Worm (Caenorhabditis elegans) whole organism, L1 larva: Measurements from ENCODE around the gene nhr-156.

Experiments used
- C34B4.2 ChIP-seq: sonication (generic microtip); optimal IDR thresholded peaks from 2 replicates; lab custom pipeline; 2017; ENCODE audit warnings: mild to moderate bottlenecking, missing genetic modification characterization, missing compliant biosample characterization
- F16B12.6 ChIP-seq: fragments of 150-350 bp; optimal IDR thresholded peaks from 2 replicates; lab custom pipeline; 2014; ENCODE audit warnings: missing biosample characterization, missing genetic modification characterization
- Y116A8C.19 ChIP-seq: sonication (generic microtip); optimal IDR thresholded peaks from 2 replicates; lab custom pipeline; 2016; ENCODE audit warnings: missing compliant biosample characterization, missing genetic modification characterization, borderline replicate concordance
- alr-1 ChIP-seq: fragments of 200-800 bp; sonication (Bioruptor generic); optimal IDR thresholded peaks from 2 replicates; lab custom pipeline; 2018; ENCODE audit warnings: borderline replicate concordance, mild to moderate bottlenecking, missing genetic modification characterization, missing compliant biosample characterization
- aly-2 ChIP-seq: fragments of 150-350 bp; optimal IDR thresholded peaks from 2 replicates; lab custom pipeline; 2014; ENCODE audit warnings: missing biosample characterization, missing genetic modification characterization
- ama-1 ChIP-seq: fragments of 150-350 bp; optimal IDR thresholded peaks from 2 replicates; lab custom pipeline; 2014
- ceh-63 ChIP-seq: fragments of 200-800 bp; sonication (Bioruptor generic); optimal IDR thresholded peaks from 2 replicates; lab custom pipeline; 2018; ENCODE audit warnings: mild to moderate bottlenecking, missing genetic modification characterization, missing compliant biosample characterization
- ceh-82 ChIP-seq, 3 experiments: fragments of 150-350 bp in 1 of 3; sonication (generic microtip) in 2 of 3; optimal IDR thresholded peaks; 2 replicates each; lab custom pipeline; 2014 to 2017; ENCODE audit warnings: missing biosample characterization in 3 of 3, missing genetic modification characterization in 3 of 3
- efl-1 ChIP-seq, 4 experiments: fragments of 150-350 bp; optimal IDR thresholded peaks in 3 of 4; peaks in 1 of 4; 1 replicate in 1 of 4; 2 replicates in 3 of 4; lab custom pipeline; 2014; ENCODE audit warnings: missing biosample characterization in 2 of 4, missing genetic modification characterization in 2 of 4, missing genetic modification reagents in 2 of 4
- egl-13 ChIP-seq: sonication (generic microtip); optimal IDR thresholded peaks from 2 replicates; lab custom pipeline; 2016; ENCODE audit warnings: missing genotype, missing genetic modification reagents, missing genetic modification characterization, missing compliant biosample characterization
- elt-2 ChIP-seq: sonication (generic microtip); optimal IDR thresholded peaks from 2 replicates; lab custom pipeline; 2016; ENCODE audit warnings: missing genetic modification characterization, mild to moderate bottlenecking, inconsistent platforms, missing compliant biosample characterization, missing genetic modification reagents
- elt-3 ChIP-seq, 6 experiments: fragments of 150-350 bp in 1 of 6; sonication (generic microtip); optimal IDR thresholded peaks; 2 replicates each; lab custom pipeline; 2017 to 2018; ENCODE audit warnings: missing biosample characterization in 6 of 6, missing genetic modification characterization in 6 of 6, inconsistent platforms in 1 of 6
- ets-5 ChIP-seq: fragments of 200-800 bp; sonication (Bioruptor generic); IDR thresholded peaks from 2 replicates; pipeline ENCODE4 v1.3.6; 2022; ENCODE audit warnings: missing genetic modification characterization, missing compliant biosample characterization
- fkh-10 ChIP-seq: sonication (generic microtip); optimal IDR thresholded peaks from 2 replicates; lab custom pipeline; 2017; ENCODE audit warnings: missing biosample characterization, missing genetic modification reagents, missing genetic modification characterization
- fkh-8 ChIP-seq: sonication (generic microtip); optimal IDR thresholded peaks from 2 replicates; lab custom pipeline; 2016; ENCODE audit warnings: mild to moderate bottlenecking, missing genetic modification characterization, missing compliant biosample characterization
- fos-1 ChIP-seq: fragments of 150-350 bp; optimal IDR thresholded peaks from 2 replicates; lab custom pipeline; 2014; ENCODE audit warnings: missing biosample characterization, missing genetic modification characterization
- isw-1 ChIP-seq: fragments of 200-800 bp; sonication (Bioruptor generic); IDR thresholded peaks from 2 replicates; pipeline ENCODE4 v1.3.6; 2022; ENCODE audit warnings: missing genetic modification characterization, missing compliant biosample characterization
- jun-1 ChIP-seq: fragments of 150-350 bp; optimal IDR thresholded peaks from 2 replicates; lab custom pipeline; 2014; ENCODE audit warnings: missing biosample characterization, missing genetic modification reagents, missing genetic modification characterization
- lin-13 ChIP-seq: fragments of 150-350 bp; optimal IDR thresholded peaks from 2 replicates; lab custom pipeline; 2014; ENCODE audit warnings: missing biosample characterization, missing genetic modification reagents, missing genetic modification characterization
- lin-14 ChIP-seq: fragments of 200-800 bp; sonication (Bioruptor generic); optimal IDR thresholded peaks from 2 replicates; lab custom pipeline; 2018; ENCODE audit warnings: mild to moderate bottlenecking, missing genetic modification characterization, moderate library complexity, missing compliant biosample characterization
- lin-15B ChIP-seq: fragments of 150-350 bp; sonication (generic microtip); optimal IDR thresholded peaks from 3 replicates; lab custom pipeline; 2014; ENCODE audit warnings: missing biosample characterization, missing genetic modification characterization
- lin-35 ChIP-seq, 2 experiments: fragments of 150-350 bp; optimal IDR thresholded peaks; 2 replicates each; lab custom pipeline; 2014; ENCODE audit warnings: missing biosample characterization in 2 of 2, missing genetic modification characterization in 2 of 2, missing genetic modification reagents in 2 of 2
- mdl-1 ChIP-seq, 2 experiments: fragments of 150-350 bp; optimal IDR thresholded peaks; 2 replicates each; lab custom pipeline; 2014 to 2017; ENCODE audit warnings: missing biosample characterization in 2 of 2, missing genetic modification characterization in 2 of 2, inconsistent platforms in 1 of 2
- mef-2 ChIP-seq: fragments of 150-350 bp; optimal IDR thresholded peaks from 2 replicates; lab custom pipeline; 2014; ENCODE audit warnings: missing biosample characterization, missing genetic modification characterization
- mep-1 ChIP-seq: fragments of 150-350 bp; optimal IDR thresholded peaks from 2 replicates; lab custom pipeline; 2014; ENCODE audit warnings: missing biosample characterization, missing genetic modification characterization
- nhr-20 ChIP-seq: sonication (generic microtip); optimal IDR thresholded peaks from 2 replicates; lab custom pipeline; 2016; ENCODE audit warnings: mild to moderate bottlenecking, missing genetic modification characterization, missing compliant biosample characterization
- nhr-76 ChIP-seq: sonication (generic microtip); optimal IDR thresholded peaks from 2 replicates; lab custom pipeline; 2017; ENCODE audit warnings: missing biosample characterization, missing genetic modification characterization
- nhr-85 ChIP-seq: sonication (generic microtip); peaks from one replicate; lab custom pipeline; 2016; ENCODE audit warnings: missing genetic modification characterization, inconsistent platforms, missing compliant biosample characterization
- pqm-1 ChIP-seq: sonication (generic microtip); optimal IDR thresholded peaks from 3 replicates; lab custom pipeline; 2017; ENCODE audit warnings: missing biosample characterization, missing genetic modification characterization
- rnt-1 ChIP-seq: sonication (generic microtip); optimal IDR thresholded peaks from 2 replicates; lab custom pipeline; 2016; ENCODE audit warnings: mild to moderate bottlenecking, missing genetic modification characterization, moderate library complexity, missing compliant biosample characterization
- sptf-1 ChIP-seq: fragments of 150-350 bp; optimal IDR thresholded peaks from 2 replicates; lab custom pipeline; 2014; ENCODE audit warnings: missing biosample characterization, missing genetic modification characterization
- swsn-7 ChIP-seq: sonication (generic microtip); optimal IDR thresholded peaks from 2 replicates; lab custom pipeline; 2016; ENCODE audit warnings: missing genetic modification characterization, missing compliant biosample characterization
- unc-30 ChIP-seq: sonication (generic microtip); optimal IDR thresholded peaks from 2 replicates; lab custom pipeline; 2017; ENCODE audit warnings: missing biosample characterization, missing genetic modification characterization
- unc-86 ChIP-seq: sonication (generic microtip); optimal IDR thresholded peaks from 2 replicates; lab custom pipeline; 2016; ENCODE audit warnings: missing genetic modification characterization, missing compliant biosample characterization
- xbp-1 ChIP-seq: sonication (generic microtip); optimal IDR thresholded peaks from 2 replicates; lab custom pipeline; 2016; ENCODE audit warnings: missing genetic modification characterization, missing compliant biosample characterization

nhr-156 gene

ce11 chrV:3921635-3922034, 15.7 kb downstream of the nhr-156 start, which contains the start of gene srx-65:
Gene srx-65, plus strand, starts transcription at chrV:3921935.
- no peak for TF ChIP-seq efl-1 (optimal IDR thresholded peaks at IDR 0.05; lab: Kevin White, UChicago)
- TF ChIP-seq efl-1 (GFP tag; optimal IDR thresholded peaks at IDR 0.05 in 1 of 2; lab: Kevin White, UChicago): peak in 1 of 2 experiments; percentile 36
- no peak for TF ChIP-seq sptf-1

DNA sequence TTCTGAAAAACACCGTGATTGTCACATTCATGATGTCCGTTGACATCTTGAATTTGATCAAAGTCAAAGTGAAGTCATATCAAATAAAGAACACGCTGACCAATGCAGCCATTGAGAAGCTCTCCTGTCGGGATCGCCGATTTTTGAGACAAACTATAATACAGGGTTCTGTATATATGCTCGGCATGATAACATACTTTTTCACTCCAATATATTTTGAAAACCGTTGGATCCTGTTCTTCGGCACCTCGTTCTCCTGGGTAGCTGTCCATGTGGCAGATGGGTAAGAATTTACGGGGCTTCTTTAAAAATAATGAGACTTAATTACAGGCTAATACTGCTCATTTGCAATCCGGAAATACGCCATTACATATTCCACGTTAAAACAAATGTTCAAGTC, 16.6 kb downstream of the nhr-156 start:
- TF ChIP-seq C34B4.2 (tag; lab: Kevin White, UChicago): no peak
- no peak for TF ChIP-seq lin-35 (GFP tag; optimal IDR thresholded peaks at IDR 0.05; lab: Kevin White, UChicago)
- no peak for TF ChIP-seq ceh-63 (GFP tag; lab: Kevin White, UChicago)
- TF ChIP-seq aly-2 (tag; lab: Kevin White, UChicago): no peak
- TF ChIP-seq rnt-1 (tag; lab: Kevin White, UChicago): no peak
- TF ChIP-seq F16B12.6 (tag; lab: Kevin White, UChicago): no peak
- TF ChIP-seq ets-5 (GFP tag; lab: Robert Waterston, UW): no peak
- no peak for TF ChIP-seq efl-1 (optimal IDR thresholded peaks at IDR 0.05; lab: Kevin White, UChicago)
- no peak for TF ChIP-seq efl-1 (GFP tag; optimal IDR thresholded peaks at IDR 0.05 in 1 of 2; lab: Kevin White, UChicago)
- no peak for TF ChIP-seq mep-1 (tag; lab: Kevin White, UChicago)
- TF ChIP-seq nhr-76 (tag; lab: Kevin White, UChicago): no peak
- no peak for TF ChIP-seq ama-1 (lab: Kevin White, UChicago)
- TF ChIP-seq, all 84 proteins: peak for 0

ce11 chrV:3927522-3927921, 21.6 kb downstream of the nhr-156 start:
- no peak for TF ChIP-seq aly-2 (tag; lab: Kevin White, UChicago)
- TF ChIP-seq unc-30 (tag; lab: Kevin White, UChicago): no peak
- TF ChIP-seq isw-1 (GFP tag; lab: Robert Waterston, UW): no peak
- TF ChIP-seq fkh-8 (tag; lab: Kevin White, UChicago): no peak
- no peak for TF ChIP-seq ceh-63 (GFP tag; lab: Kevin White, UChicago)
- TF ChIP-seq fkh-10 (GFP tag; lab: Kevin White, UChicago): no peak
- no peak for TF ChIP-seq lin-13
- no peak for TF ChIP-seq alr-1
- TF ChIP-seq xbp-1 (tag; lab: Kevin White, UChicago): no peak
- TF ChIP-seq mdl-1 (tag; optimal IDR thresholded peaks at IDR 0.05; lab: Kevin White, UChicago): no peak

DNA sequence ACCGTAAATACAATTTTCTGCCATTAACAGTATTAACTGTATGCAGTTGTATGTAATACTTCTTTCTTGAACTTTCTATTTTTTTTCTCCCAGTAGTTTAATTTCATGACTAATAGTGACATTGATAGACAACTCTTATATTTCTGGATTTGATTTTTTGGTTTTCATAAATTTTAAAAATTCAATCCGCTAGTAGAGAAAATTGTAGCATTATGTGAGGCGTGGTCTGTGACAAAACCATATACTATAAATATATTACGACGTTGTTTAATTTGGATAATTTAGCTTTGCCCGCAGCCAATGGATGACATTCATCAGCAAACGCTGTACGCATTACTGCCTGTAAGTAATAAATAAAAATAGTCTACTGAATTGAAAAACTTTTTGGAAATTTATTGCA, 23.2 kb downstream of the nhr-156 start, which contains the start of gene srx-64:
TSS of gene srx-64 (plus strand) at position 301 of the 400 bp plus-strand sequence.
- TF ChIP-seq ceh-82 (tag; optimal IDR thresholded peaks at IDR 0.05; lab: Kevin White, UChicago) (no peak), Y116A8C.19 (tag; lab: Kevin White, UChicago) (no peak), sptf-1 (no peak)

ce11 chrV:3931326-3931725, 25.4 kb downstream of the nhr-156 start, which contains the start of gene srx-63:
Gene srx-63, plus strand, starts transcription at chrV:3931626.
- TF ChIP-seq unc-86 (tag; lab: Kevin White, UChicago) (no peak), mef-2 (tag; lab: Kevin White, UChicago) (no peak), lin-14 (GFP tag; lab: Kevin White, UChicago) (no peak), elt-3 (tag; optimal IDR thresholded peaks at IDR 0.05; lab: Kevin White, UChicago) (no peak), pqm-1 (tag; lab: Kevin White, UChicago) (no peak), isw-1 (GFP tag; lab: Robert Waterston, UW) (no peak), ama-1 (lab: Kevin White, UChicago) (no peak), jun-1 (no peak)

- TF ChIP-seq fos-1 (tag; lab: Kevin White, UChicago): no peak
- peak; percentile 85 for TF ChIP-seq elt-2 (tag; lab: Kevin White, UChicago)
- no peak for TF ChIP-seq aly-2 (tag; lab: Kevin White, UChicago)
- TF ChIP-seq nhr-20 (tag; lab: Kevin White, UChicago): peak; percentile 2
- TF ChIP-seq nhr-85: no peak
- no peak for TF ChIP-seq egl-13
- no peak for TF ChIP-seq swsn-7 (tag; lab: Kevin White, UChicago)
- TF ChIP-seq lin-15B (tag; lab: Kevin White, UChicago): no peak
Observed at ce11 chrV:3935892-3936478, 30.1 kb downstream of the nhr-156 start, which contains the start of gene cyp-35A5. Gene cyp-35A5, plus strand, starts transcription at chrV:3936326.
